Worm (Caenorhabditis elegans): ENCODE data around the gene F56A11.6.

F56A11.6 gene

ce11 chrIV:548000-548399 is 34.0 kb downstream of the F56A11.6 start, which contains the start of gene F56A11.4:
Gene F56A11.4 (plus strand): TSS chrIV:548300.
- TF ChIP-seq ets-7 (tag; optimal IDR thresholded peaks at IDR 0.05) (no peak), hmg-4 (GFP tag; optimal IDR thresholded peaks at IDR 0.05) (no peak), hnd-1 (tag; optimal IDR thresholded peaks at IDR 0.05) (no peak), tbx-37 (GFP tag; conservative IDR thresholded peaks at IDR 0.05) (no peak), tra-4 (tag; optimal IDR thresholded peaks at IDR 0.05) (no peak), scrt-1 (GFP tag; IDR thresholded peaks at IDR 0.05) (no peak), ceh-13 (GFP tag; optimal IDR thresholded peaks at IDR 0.05) (no peak), B0310.2 (tag; optimal IDR thresholded peaks at IDR 0.05) (no peak), ceh-36 (tag; optimal IDR thresholded peaks at IDR 0.05) (no peak)

ce11 chrIV:545852-546251 is 36.2 kb downstream of the F56A11.6 start:
- peak; percentile 75 for TF ChIP-seq ceh-36 (tag; optimal IDR thresholded peaks at IDR 0.05)
- no peak for TF ChIP-seq sea-1 (GFP tag; conservative IDR thresholded peaks at IDR 0.05)
- no peak for TF ChIP-seq hnd-1 (tag; optimal IDR thresholded peaks at IDR 0.05)
- TF ChIP-seq tra-4 (tag; optimal IDR thresholded peaks at IDR 0.05): no peak

ce11 chrIV:531835-532234 is 50.2 kb downstream of the F56A11.6 start, which contains the start of gene glt-7:
Gene glt-7 (plus strand): TSS chrIV:532135.
- no peak for TF ChIP-seq pes-1 (GFP tag; IDR thresholded peaks at IDR 0.05)
- TF ChIP-seq hmg-4 (GFP tag; optimal IDR thresholded peaks at IDR 0.05): no peak
- no peak for TF ChIP-seq ets-7 (tag; optimal IDR thresholded peaks at IDR 0.05)
- no peak for TF ChIP-seq ama-1 (optimal IDR thresholded peaks at IDR 0.05)
- TF ChIP-seq aly-1 (tag; optimal IDR thresholded peaks at IDR 0.05): no peak
- TF ChIP-seq ceh-13 (GFP tag; optimal IDR thresholded peaks at IDR 0.05): no peak
- TF ChIP-seq tra-4 (tag; optimal IDR thresholded peaks at IDR 0.05): no peak
- TF ChIP-seq scrt-1 (GFP tag; IDR thresholded peaks at IDR 0.05): no peak
- TF ChIP-seq B0310.2 (tag; optimal IDR thresholded peaks at IDR 0.05): no peak
- no peak for TF ChIP-seq F13C5.2 (tag; optimal IDR thresholded peaks at IDR 0.05)
- no peak for TF ChIP-seq tbx-11 (GFP tag; IDR thresholded peaks at IDR 0.05)
- TF ChIP-seq ceh-36 (tag; optimal IDR thresholded peaks at IDR 0.05): no peak
- no peak for TF ChIP-seq flt-1 (GFP tag; IDR thresholded peaks at IDR 0.05)
- no peak for TF ChIP-seq sea-1 (GFP tag; conservative IDR thresholded peaks at IDR 0.05)
- no peak for TF ChIP-seq hnd-1 (tag; optimal IDR thresholded peaks at IDR 0.05)
- no peak for TF ChIP-seq hmbx-1 (tag; optimal IDR thresholded peaks at IDR 0.05)
- TF ChIP-seq tbx-37 (GFP tag; conservative IDR thresholded peaks at IDR 0.05): no peak

Measured in whole organism, early embryonic.